Worm (Caenorhabditis elegans) whole organism, L3 larva: Measurements from ENCODE around the gene F25G6.8.

ENCODE experiments used
- ceh-28 ChIP-seq: fragments of 150-350 bp; optimal IDR thresholded peaks from 2 replicates; lab custom pipeline; 2014; ENCODE audit warnings: missing biosample characterization, missing genetic modification reagents, missing genetic modification characterization
- ceh-82 ChIP-seq: fragments of 150-350 bp; optimal IDR thresholded peaks from 2 replicates; lab custom pipeline; 2014; ENCODE audit warnings: missing biosample characterization, missing genetic modification characterization
- egl-5 ChIP-seq: fragments of 150-350 bp; optimal IDR thresholded peaks from 2 replicates; lab custom pipeline; 2017; ENCODE audit warnings: missing biosample characterization, missing genetic modification reagents, missing genetic modification characterization, inconsistent platforms
- elt-1 ChIP-seq: fragments of 150-350 bp; optimal IDR thresholded peaks from 2 replicates; lab custom pipeline; 2014; ENCODE audit warnings: missing biosample characterization, missing genetic modification characterization
- elt-2 ChIP-seq: sonication (generic microtip); optimal IDR thresholded peaks from 2 replicates; lab custom pipeline; 2016; ENCODE audit warnings: missing genetic modification reagents, mild to moderate bottlenecking, missing genetic modification characterization, missing compliant biosample characterization
- elt-3 ChIP-seq, 3 experiments: fragments of 150-350 bp in 1 of 3; sonication (generic microtip) in 2 of 3; optimal IDR thresholded peaks; 2 replicates in 2 of 3; 4 replicates in 1 of 3; lab custom pipeline; 2014 to 2017; ENCODE audit warnings: missing biosample characterization in 3 of 3, missing genetic modification characterization in 3 of 3
- lin-15B ChIP-seq: fragments of 150-350 bp; optimal IDR thresholded peaks from 2 replicates; lab custom pipeline; 2014; ENCODE audit warnings: missing biosample characterization, missing genetic modification characterization
- nhr-28 ChIP-seq: fragments of 150-350 bp; optimal IDR thresholded peaks from 2 replicates; lab custom pipeline; 2014; ENCODE audit warnings: missing biosample characterization, missing genetic modification characterization
- nhr-76 ChIP-seq: fragments of 150-350 bp; sonication (generic microtip); optimal IDR thresholded peaks from 5 replicates; lab custom pipeline; 2014; ENCODE audit warnings: missing biosample characterization, missing genetic modification characterization
- nhr-77 ChIP-seq: fragments of 150-350 bp; optimal IDR thresholded peaks from 2 replicates; lab custom pipeline; 2014; ENCODE audit warnings: missing biosample characterization, missing genetic modification characterization
- pqm-1 ChIP-seq: fragments of 150-350 bp; optimal IDR thresholded peaks from 2 replicates; lab custom pipeline; 2017; ENCODE audit warnings: missing biosample characterization, missing genetic modification characterization, inconsistent platforms
- snpc-4 ChIP-seq: fragments of 150-350 bp; optimal IDR thresholded peaks from 2 replicates; lab custom pipeline; 2014; ENCODE audit warnings: missing biosample characterization, missing genetic modification characterization
- unc-39 ChIP-seq: sonication (generic microtip); optimal IDR thresholded peaks from 4 replicates; lab custom pipeline; 2017; ENCODE audit warnings: missing biosample characterization, missing genetic modification characterization
- zag-1 ChIP-seq: fragments of 150-350 bp; optimal IDR thresholded peaks from 2 replicates; lab custom pipeline; 2014; ENCODE audit warnings: missing biosample characterization, missing genetic modification characterization

DNA sequence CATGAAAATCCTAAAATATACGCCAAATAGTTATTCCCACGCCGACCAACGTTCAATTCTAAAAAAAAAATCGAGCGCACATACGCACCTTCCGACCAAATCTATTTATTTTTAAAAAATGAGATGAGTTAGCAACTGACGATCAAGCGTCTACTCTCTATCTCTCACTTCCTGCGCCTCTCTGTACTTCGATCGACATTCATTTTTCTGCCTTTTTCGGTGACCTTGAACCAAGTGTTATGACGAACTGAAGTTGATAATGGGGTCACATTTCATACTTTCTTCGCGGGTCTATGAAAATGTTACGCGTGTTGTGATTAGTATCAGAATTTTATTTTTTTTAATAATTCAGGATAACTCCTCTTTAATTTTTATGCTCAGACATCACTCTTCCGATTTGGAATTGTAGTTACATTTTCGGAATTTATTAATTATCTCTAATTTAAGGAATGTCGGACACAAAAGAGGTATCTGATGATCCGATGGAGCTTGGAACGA is 42.4 kb upstream of the F25G6.8 start, which contains the start of gene smk-1:
- TF ChIP-seq snpc-4 (no peak), unc-39 (no peak), lin-15B (no peak), egl-5 (tag; lab: Kevin White, UChicago) (no peak), pqm-1 (tag; lab: Kevin White, UChicago) (no peak), nhr-76 (no peak), elt-1 (tag; lab: Kevin White, UChicago) (no peak), ceh-28 (tag; lab: Kevin White, UChicago) (no peak), nhr-77 (tag; lab: Kevin White, UChicago) (no peak), elt-2 (no peak), ceh-82 (no peak), elt-3 (tag; optimal IDR thresholded peaks at IDR 0.05; lab: Kevin White, UChicago) (no peak), nhr-28 (tag; lab: Kevin White, UChicago) (no peak), zag-1 (tag; lab: Kevin White, UChicago) (no peak)
